Worm (Caenorhabditis elegans) whole organism, L1 larva: ENCODE results near the gene cest-9.2.

Experiments used
- C04F5.9 ChIP-seq: sonication (generic microtip); optimal IDR thresholded peaks from 2 replicates; lab custom pipeline; 2016; ENCODE audit warnings: missing genetic modification characterization, missing compliant biosample characterization
- Y116A8C.19 ChIP-seq: sonication (generic microtip); optimal IDR thresholded peaks from 2 replicates; lab custom pipeline; 2016; ENCODE audit warnings: missing compliant biosample characterization, missing genetic modification characterization, borderline replicate concordance
- aha-1 ChIP-seq: fragments of 150-350 bp; optimal IDR thresholded peaks from 2 replicates; lab custom pipeline; 2014; ENCODE audit warnings: missing biosample characterization, missing genetic modification characterization
- alr-1 ChIP-seq: fragments of 200-800 bp; sonication (Bioruptor generic); optimal IDR thresholded peaks from 2 replicates; lab custom pipeline; 2018; ENCODE audit warnings: borderline replicate concordance, mild to moderate bottlenecking, missing genetic modification characterization, missing compliant biosample characterization
- aly-2 ChIP-seq: fragments of 150-350 bp; optimal IDR thresholded peaks from 2 replicates; lab custom pipeline; 2014; ENCODE audit warnings: missing biosample characterization, missing genetic modification characterization
- ama-1 ChIP-seq: fragments of 150-350 bp; optimal IDR thresholded peaks from 2 replicates; lab custom pipeline; 2014
- ceh-8 ChIP-seq: fragments of 200-800 bp; sonication (Bioruptor generic); optimal IDR thresholded peaks from 2 replicates; lab custom pipeline; 2018; ENCODE audit warnings: mild to moderate bottlenecking, missing genetic modification characterization, moderate library complexity, missing compliant biosample characterization
- ceh-82 ChIP-seq, 3 experiments: fragments of 150-350 bp in 1 of 3; sonication (generic microtip) in 2 of 3; optimal IDR thresholded peaks; 2 replicates each; lab custom pipeline; 2014 to 2017; ENCODE audit warnings: missing biosample characterization in 3 of 3, missing genetic modification characterization in 3 of 3
- ceh-88 ChIP-seq: fragments of 200-800 bp; sonication (Bioruptor generic); IDR thresholded peaks from 2 replicates; pipeline ENCODE4 v1.3.6; 2022; ENCODE audit warnings: missing genetic modification characterization, missing compliant biosample characterization
- dpl-1 ChIP-seq, 3 experiments: fragments of 150-350 bp in 2 of 3; sonication (generic microtip) in 1 of 3; optimal IDR thresholded peaks; 2 replicates each; lab custom pipeline; 2014 to 2017; ENCODE audit warnings: missing biosample characterization in 3 of 3, missing genetic modification characterization in 3 of 3, missing genetic modification reagents in 3 of 3
- efl-3 ChIP-seq: fragments of 200-800 bp; sonication (Bioruptor generic); optimal IDR thresholded peaks from 2 replicates; lab custom pipeline; 2018; ENCODE audit warnings: mild to moderate bottlenecking, missing genetic modification characterization, missing compliant biosample characterization
- egl-13 ChIP-seq: sonication (generic microtip); optimal IDR thresholded peaks from 2 replicates; lab custom pipeline; 2016; ENCODE audit warnings: missing genotype, missing genetic modification reagents, missing genetic modification characterization, missing compliant biosample characterization
- ets-5 ChIP-seq: fragments of 200-800 bp; sonication (Bioruptor generic); IDR thresholded peaks from 2 replicates; pipeline ENCODE4 v1.3.6; 2022; ENCODE audit warnings: missing genetic modification characterization, missing compliant biosample characterization
- fkh-4 ChIP-seq: sonication (generic microtip); optimal IDR thresholded peaks from 2 replicates; lab custom pipeline; 2016; ENCODE audit warnings: missing compliant biosample characterization, missing genetic modification characterization, borderline replicate concordance
- fkh-8 ChIP-seq: sonication (generic microtip); optimal IDR thresholded peaks from 2 replicates; lab custom pipeline; 2016; ENCODE audit warnings: mild to moderate bottlenecking, missing genetic modification characterization, missing compliant biosample characterization
- fos-1 ChIP-seq: fragments of 150-350 bp; optimal IDR thresholded peaks from 2 replicates; lab custom pipeline; 2014; ENCODE audit warnings: missing biosample characterization, missing genetic modification characterization
- hlh-17 ChIP-seq: fragments of 200-800 bp; sonication (Bioruptor generic); optimal IDR thresholded peaks from 2 replicates; lab custom pipeline; 2018; ENCODE audit warnings: missing genetic modification characterization, mild to moderate bottlenecking, missing compliant biosample characterization, moderate library complexity, borderline replicate concordance
- hpl-2 ChIP-seq: fragments of 150-350 bp; optimal IDR thresholded peaks from 2 replicates; lab custom pipeline; 2014; ENCODE audit warnings: missing biosample characterization, missing genetic modification reagents, missing genetic modification characterization
- irx-1 ChIP-seq: sonication (generic microtip); optimal IDR thresholded peaks from 2 replicates; lab custom pipeline; 2016; ENCODE audit warnings: missing genetic modification characterization, missing compliant biosample characterization
- lin-14 ChIP-seq: fragments of 200-800 bp; sonication (Bioruptor generic); optimal IDR thresholded peaks from 2 replicates; lab custom pipeline; 2018; ENCODE audit warnings: mild to moderate bottlenecking, missing genetic modification characterization, moderate library complexity, missing compliant biosample characterization
- lin-39 ChIP-seq: fragments of 150-350 bp; optimal IDR thresholded peaks from 2 replicates; lab custom pipeline; 2014; ENCODE audit warnings: missing biosample characterization, missing genetic modification reagents, missing genetic modification characterization
- lsy-2 ChIP-seq, 2 experiments: fragments of 150-350 bp; optimal IDR thresholded peaks; 2 replicates each; lab custom pipeline; 2014; ENCODE audit warnings: missing biosample characterization in 2 of 2, missing genetic modification characterization in 2 of 2
- mab-9 ChIP-seq: fragments of 200-800 bp; sonication (Bioruptor generic); IDR thresholded peaks from 2 replicates; pipeline ENCODE4 v1.3.6; 2022; ENCODE audit warnings: missing genetic modification reagents, missing genetic modification characterization, missing compliant biosample characterization
- mdl-1 ChIP-seq, 2 experiments: fragments of 150-350 bp; optimal IDR thresholded peaks; 2 replicates each; lab custom pipeline; 2014 to 2017; ENCODE audit warnings: missing biosample characterization in 2 of 2, missing genetic modification characterization in 2 of 2, inconsistent platforms in 1 of 2
- mep-1 ChIP-seq: fragments of 150-350 bp; optimal IDR thresholded peaks from 2 replicates; lab custom pipeline; 2014; ENCODE audit warnings: missing biosample characterization, missing genetic modification characterization
- nhr-12 ChIP-seq: sonication (generic microtip); optimal IDR thresholded peaks from 2 replicates; lab custom pipeline; 2017; ENCODE audit warnings: missing biosample characterization, missing genetic modification characterization
- nhr-19 ChIP-seq: fragments of 200-800 bp; sonication (Bioruptor generic); conservative IDR thresholded peaks from 2 replicates; pipeline ENCODE4 v1.3.6; 2022; ENCODE audit warnings: missing genetic modification characterization, missing compliant biosample characterization
- nhr-20 ChIP-seq: sonication (generic microtip); optimal IDR thresholded peaks from 2 replicates; lab custom pipeline; 2016; ENCODE audit warnings: mild to moderate bottlenecking, missing genetic modification characterization, missing compliant biosample characterization
- nhr-237 ChIP-seq: fragments of 150-350 bp; optimal IDR thresholded peaks from 2 replicates; lab custom pipeline; 2014; ENCODE audit warnings: missing biosample characterization, missing genetic modification characterization
- nhr-47 ChIP-seq: sonication (generic microtip); optimal IDR thresholded peaks from 2 replicates; lab custom pipeline; 2016; ENCODE audit warnings: mild to moderate bottlenecking, missing genetic modification characterization, moderate library complexity, missing compliant biosample characterization
- nhr-84 ChIP-seq: sonication (generic microtip); optimal IDR thresholded peaks from 2 replicates; lab custom pipeline; 2017; ENCODE audit warnings: missing biosample characterization, missing genetic modification characterization
- nhr-85 ChIP-seq: sonication (generic microtip); peaks from one replicate; lab custom pipeline; 2016; ENCODE audit warnings: missing genetic modification characterization, inconsistent platforms, missing compliant biosample characterization
- skn-1 ChIP-seq: fragments of 150-350 bp; optimal IDR thresholded peaks from 2 replicates; lab custom pipeline; 2014; ENCODE audit warnings: missing biosample characterization, missing genetic modification characterization
- snpc-4 ChIP-seq: fragments of 150-350 bp; optimal IDR thresholded peaks from 2 replicates; lab custom pipeline; 2014; ENCODE audit warnings: missing biosample characterization, missing genetic modification characterization
- sptf-1 ChIP-seq: fragments of 150-350 bp; optimal IDR thresholded peaks from 2 replicates; lab custom pipeline; 2014; ENCODE audit warnings: missing biosample characterization, missing genetic modification characterization
- sup-37 ChIP-seq: fragments of 200-800 bp; sonication (Bioruptor generic); optimal IDR thresholded peaks from 2 replicates; lab custom pipeline; 2018; ENCODE audit warnings: mild to moderate bottlenecking, missing genetic modification characterization, missing compliant biosample characterization
- swsn-7 ChIP-seq: sonication (generic microtip); optimal IDR thresholded peaks from 2 replicates; lab custom pipeline; 2016; ENCODE audit warnings: missing genetic modification characterization, missing compliant biosample characterization
- unc-30 ChIP-seq: sonication (generic microtip); optimal IDR thresholded peaks from 2 replicates; lab custom pipeline; 2017; ENCODE audit warnings: missing biosample characterization, missing genetic modification characterization
- unc-98 ChIP-seq: fragments of 200-800 bp; sonication (Bioruptor generic); IDR thresholded peaks from 2 replicates; pipeline ENCODE4 v1.3.6; 2022; ENCODE audit warnings: missing genetic modification characterization, missing compliant biosample characterization
- vab-15 ChIP-seq: sonication (generic microtip); optimal IDR thresholded peaks from 2 replicates; lab custom pipeline; 2017; ENCODE audit warnings: missing genotype, mild to moderate bottlenecking, missing genetic modification characterization, missing compliant biosample characterization
- xbp-1 ChIP-seq: sonication (generic microtip); optimal IDR thresholded peaks from 2 replicates; lab custom pipeline; 2016; ENCODE audit warnings: missing genetic modification characterization, missing compliant biosample characterization
- zip-4 ChIP-seq: fragments of 200-800 bp; sonication (Bioruptor generic); optimal IDR thresholded peaks from 2 replicates; lab custom pipeline; 2018; ENCODE audit warnings: mild to moderate bottlenecking, missing genetic modification characterization, moderate library complexity, missing compliant biosample characterization

cest-9.2 gene

DNA sequence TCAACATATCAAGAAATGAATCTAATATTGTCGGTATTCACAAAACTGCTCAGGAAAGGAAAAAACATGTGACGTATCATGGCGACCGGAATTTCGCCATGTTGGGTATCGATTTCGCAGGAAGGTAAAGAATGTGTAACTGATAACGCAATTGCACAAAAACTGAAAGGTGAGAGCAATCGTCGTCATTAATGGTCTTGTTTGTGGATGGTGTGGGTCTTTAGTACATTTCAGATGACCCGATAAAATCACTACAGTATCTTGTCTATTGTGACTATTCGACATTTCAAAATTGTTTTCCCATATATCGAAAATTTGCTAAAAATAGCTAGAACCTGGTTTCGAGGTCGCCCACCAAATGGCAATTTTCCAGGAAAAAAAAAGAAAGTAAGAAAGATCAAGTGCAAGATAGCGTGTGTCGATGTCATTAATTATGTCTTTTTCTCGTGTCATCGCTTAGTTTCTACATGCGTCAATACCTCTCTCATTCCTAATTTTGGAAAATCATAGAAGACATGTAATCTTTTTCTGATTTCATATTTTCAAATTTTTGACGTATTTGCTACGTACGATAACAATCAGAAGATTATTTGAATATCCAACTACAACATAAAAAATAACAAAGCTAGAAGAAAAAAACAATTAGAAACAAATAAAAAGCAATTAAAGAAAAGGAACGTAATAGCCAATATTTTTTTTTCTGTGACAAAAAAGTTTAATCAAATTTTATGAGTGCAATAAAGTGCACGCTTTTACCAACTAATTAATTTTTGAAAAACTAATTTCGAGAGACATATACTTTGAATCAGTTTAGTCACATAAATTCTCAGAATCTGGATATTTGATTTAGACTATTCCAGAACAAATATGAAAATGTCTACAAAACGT lies 11.5 kb upstream of the cest-9.2 start (continued):
- TF ChIP-seq nhr-237 (no peak), nhr-85 (tag; lab: Kevin White, UChicago) (peak; percentile 79), vab-15 (tag; lab: Kevin White, UChicago) (peak; percentile 21), lin-14 (GFP tag; lab: Kevin White, UChicago) (peak; percentile 51), lin-39 (tag; lab: Kevin White, UChicago) (peak; percentile 32), dpl-1 (GFP tag; optimal IDR thresholded peaks at IDR 0.05; lab: Kevin White, UChicago) (no peak), lsy-2 (tag; optimal IDR thresholded peaks at IDR 0.05; lab: Kevin White, UChicago) (peak in 1 of 2 experiments; percentile 22), Y116A8C.19 (tag; lab: Kevin White, UChicago) (no peak), ceh-88 (GFP tag; lab: Robert Waterston, UW) (no peak), nhr-19 (no peak), nhr-47 (peak; percentile 49), hpl-2 (GFP tag; lab: Kevin White, UChicago) (no peak), egl-13 (tag; lab: Kevin White, UChicago) (peak; percentile 59), sptf-1 (tag; lab: Kevin White, UChicago) (no peak), skn-1 (tag; lab: Kevin White, UChicago) (no peak), zip-4 (GFP tag; lab: Kevin White, UChicago) (no peak), aha-1 (tag; lab: Kevin White, UChicago) (no peak), irx-1 (tag; lab: Kevin White, UChicago) (peak; percentile 22), nhr-20 (tag; lab: Kevin White, UChicago) (peak; percentile 7), fos-1 (no peak), snpc-4 (tag; lab: Kevin White, UChicago) (no peak), swsn-7 (tag; lab: Kevin White, UChicago) (no peak), sup-37 (no peak), nhr-12 (tag; lab: Kevin White, UChicago) (no peak), fkh-8 (tag; lab: Kevin White, UChicago) (peak; percentile 61), fkh-4 (tag; lab: Kevin White, UChicago) (no peak), ama-1 (lab: Kevin White, UChicago) (no peak), mab-9 (GFP tag; lab: Robert Waterston, UW) (no peak), efl-3 (GFP tag; lab: Kevin White, UChicago) (no peak), ceh-8 (GFP tag; lab: Kevin White, UChicago) (no peak), aly-2 (tag; lab: Kevin White, UChicago) (no peak), xbp-1 (tag; lab: Kevin White, UChicago) (no peak), ceh-82 (tag; optimal IDR thresholded peaks at IDR 0.05; lab: Kevin White, UChicago) (no peak)
- TF ChIP-seq, all 84 proteins: peak for 19

DNA sequence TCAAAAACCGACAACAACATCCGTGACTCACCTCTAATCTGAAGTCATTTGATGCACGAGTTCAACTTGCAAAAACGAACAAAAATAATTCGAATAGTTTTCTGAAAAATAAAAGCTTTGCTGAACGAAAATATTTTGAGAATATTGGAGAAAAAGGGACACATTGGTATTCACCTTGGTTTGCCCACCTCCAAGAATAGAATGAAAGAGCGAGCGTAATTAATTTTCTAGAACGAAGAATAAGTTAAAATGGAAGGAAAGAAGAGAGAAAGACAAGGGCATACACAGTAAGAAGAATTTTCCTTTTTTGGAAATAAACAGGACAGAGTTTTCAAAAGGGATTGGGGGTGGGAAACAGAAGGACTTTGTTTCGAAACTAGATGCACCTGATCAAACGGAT lies 9.1 kb upstream of the cest-9.2 start, which contains the start of gene cab-1:
Gene cab-1, minus strand, starts transcription at position 101 of the 400 bp plus-strand sequence.
- TF ChIP-seq alr-1 (tag; lab: Kevin White, UChicago) (no peak), mep-1 (tag; lab: Kevin White, UChicago) (no peak), C04F5.9 (tag; lab: Kevin White, UChicago) (no peak)
- TF ChIP-seq, all 84 proteins: peak for 0

DNA sequence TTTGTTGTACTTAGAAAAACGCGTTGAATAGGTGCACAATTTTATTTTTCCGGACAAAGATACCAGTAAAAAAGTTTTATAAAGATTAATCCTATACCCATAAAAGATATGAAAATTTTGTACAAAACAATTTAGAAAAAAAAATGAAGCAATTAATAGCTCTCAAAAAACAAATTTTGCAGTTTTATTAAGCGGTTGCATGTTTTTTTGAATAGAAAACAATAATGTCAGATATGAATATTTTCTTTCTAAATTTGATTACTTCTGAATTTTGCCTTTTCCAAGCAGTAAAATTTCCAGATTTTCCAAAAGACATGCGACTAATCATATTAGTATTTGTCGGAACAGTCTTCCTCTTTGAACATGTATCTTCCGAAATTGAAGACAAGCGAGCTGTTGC lies 5.0 kb upstream of the cest-9.2 start, which contains the start of gene C23H4.8:
Gene C23H4.8, plus strand, starts transcription at position 301 of the 400 bp plus-strand sequence.
- TF ChIP-seq ceh-82 (tag; optimal IDR thresholded peaks at IDR 0.05; lab: Kevin White, UChicago) (no peak), aha-1 (tag; lab: Kevin White, UChicago) (no peak), irx-1 (tag; lab: Kevin White, UChicago) (no peak), hlh-17 (GFP tag; lab: Kevin White, UChicago) (no peak), unc-30 (tag; lab: Kevin White, UChicago) (no peak), unc-98 (GFP tag; lab: Robert Waterston, UW) (no peak), nhr-84 (tag; lab: Kevin White, UChicago) (no peak), mdl-1 (tag; optimal IDR thresholded peaks at IDR 0.05; lab: Kevin White, UChicago) (no peak), ets-5 (GFP tag; lab: Robert Waterston, UW) (no peak)
